Fruit fly (Drosophila melanogaster): ENCODE data around the gene CG33783.
A peak's percentile ranks its signal among the peaks of the same experiment; 100 is the strongest.

CG33783 gene

DNA sequence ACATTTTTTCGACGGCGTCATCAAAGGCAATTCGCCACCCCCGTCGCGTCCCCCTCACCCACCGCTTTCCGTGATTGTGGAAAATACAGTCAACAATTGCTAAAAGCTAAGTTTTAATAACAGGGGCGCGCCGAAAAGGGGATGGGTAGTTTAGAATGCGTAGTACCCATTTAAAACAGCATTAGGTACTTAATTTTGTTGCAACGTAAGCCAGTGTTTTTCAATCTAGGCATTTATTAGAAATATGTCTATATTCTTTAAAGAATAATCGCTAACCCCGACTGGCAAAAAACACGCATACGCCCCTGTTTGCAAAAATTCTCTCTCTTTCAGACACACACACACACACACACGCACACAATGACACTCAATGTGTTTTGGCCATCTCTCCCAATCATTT lies 18.3 kb downstream of the CG33783 start (continued):
- TF ChIP-seq shn (GFP tag; optimal IDR thresholded peaks at IDR 0.05) (no peak), CG13123 (GFP tag; optimal IDR thresholded peaks at IDR 0.05) (no peak), HHEX (GFP tag; optimal IDR thresholded peaks at IDR 0.05) (peak; percentile 47), Nf-YA (GFP tag; IDR thresholded peaks at IDR 0.05) (peak; percentile 21; the same call in 1 of the 2 replicates), az2 (GFP tag; optimal IDR thresholded peaks at IDR 0.05) (no peak), CG7357 (GFP tag; IDR thresholded peaks at IDR 0.05) (no peak), gro (GFP tag; optimal IDR thresholded peaks at IDR 0.05) (peak; percentile 58), Fer1 (GFP tag; optimal IDR thresholded peaks at IDR 0.05) (peak; percentile 53), jigr1 (GFP tag; IDR thresholded peaks at IDR 0.05) (no peak; the same call in 2 of the 3 replicates), CG9797 (GFP tag; optimal IDR thresholded peaks at IDR 0.05) (no peak), nerfin-1 (tag; optimal IDR thresholded peaks at IDR 0.05) (no peak), MBD-R2 (GFP tag; IDR thresholded peaks at IDR 0.05) (peak; percentile 38; the same call in 1 of the 2 replicates), maf-S (GFP tag; optimal IDR thresholded peaks at IDR 0.05) (no peak), CG1647 (GFP tag; optimal IDR thresholded peaks at IDR 0.05) (peak; percentile 57), trh (GFP tag; optimal IDR thresholded peaks at IDR 0.05) (no peak), CG13287 (GFP tag; IDR thresholded peaks at IDR 0.05; ENCODE audit: partially characterized antibody) (no peak), Kr (GFP tag; optimal IDR thresholded peaks at IDR 0.05) (no peak), Blimp-1 (GFP tag; optimal IDR thresholded peaks at IDR 0.05) (no peak), pnt (GFP tag; optimal IDR thresholded peaks at IDR 0.05) (no peak), CG6254 (GFP tag; optimal IDR thresholded peaks at IDR 0.05) (no peak), pan (optimal IDR thresholded peaks at IDR 0.05) (no peak), pan (GFP tag; optimal IDR thresholded peaks at IDR 0.05 in 1 of 2, IDR thresholded peaks at IDR 0.05 in 1 of 2) (peak in 1 of 2 experiments; percentile 61), CG6689 (GFP tag; IDR thresholded peaks at IDR 0.05) (no peak), sc (optimal IDR thresholded peaks at IDR 0.05) (no peak), sc (GFP tag; optimal IDR thresholded peaks at IDR 0.05) (no peak), Xbp1 (GFP tag; optimal IDR thresholded peaks at IDR 0.05) (peak; percentile 29), Hsf (GFP tag; optimal IDR thresholded peaks at IDR 0.05) (peak; percentile 33), tup (GFP tag; optimal IDR thresholded peaks at IDR 0.05) (no peak), nau (GFP tag; optimal IDR thresholded peaks at IDR 0.05) (no peak), CG31388 (GFP tag; optimal IDR thresholded peaks at IDR 0.05) (no peak), scrt (GFP tag; optimal IDR thresholded peaks at IDR 0.05) (peak; percentile 51), YL-1 (GFP tag; optimal IDR thresholded peaks at IDR 0.05) (no peak), CrebB (tag; optimal IDR thresholded peaks at IDR 0.05) (no peak), ewg (GFP tag; optimal IDR thresholded peaks at IDR 0.05) (no peak), Dbx (GFP tag; IDR thresholded peaks at IDR 0.05) (peak; percentile 81), CG14710 (tag; optimal IDR thresholded peaks at IDR 0.05) (no peak), Bdp1 (GFP tag; optimal IDR thresholded peaks at IDR 0.05) (no peak), CG9817 (tag; optimal IDR thresholded peaks at IDR 0.05) (peak; percentile 53), tin (GFP tag; optimal IDR thresholded peaks at IDR 0.05) (peak; percentile 2), Gug (GFP tag; IDR thresholded peaks at IDR 0.05) (peak; percentile 46; the same call in 2 of the 4 replicates), zfh2 (GFP tag; optimal IDR thresholded peaks at IDR 0.05) (peak; percentile 83), mirr (GFP tag; optimal IDR thresholded peaks at IDR 0.05) (no peak), br (optimal IDR thresholded peaks at IDR 0.05) (no peak), CG17359 (tag; optimal IDR thresholded peaks at IDR 0.05) (peak; percentile 32), gsb-n (tag; optimal IDR thresholded peaks at IDR 0.05) (no peak), CG11723 (GFP tag; optimal IDR thresholded peaks at IDR 0.05) (no peak), CG4617 (GFP tag; optimal IDR thresholded peaks at IDR 0.05; ENCODE audit: borderline replicate concordance) (no peak), Sry-β (GFP tag; optimal IDR thresholded peaks at IDR 0.05) (no peak), B-H2 (GFP tag; optimal IDR thresholded peaks at IDR 0.05) (no peak), CG7745 (tag; optimal IDR thresholded peaks at IDR 0.05) (no peak), CG14965 (GFP tag; optimal IDR thresholded peaks at IDR 0.05; ENCODE audit: borderline replicate concordance) (no peak), CG12219 (GFP tag; optimal IDR thresholded peaks at IDR 0.05) (no peak)
